Worm (Caenorhabditis elegans) whole organism, young adult: ENCODE measurements around the gene C35B8.3.

Experiments used
- B0035.1 ChIP-seq: sonication (generic microtip); optimal IDR thresholded peaks from 2 replicates; lab custom pipeline; 2016; ENCODE audit warnings: missing genetic modification characterization, mild to moderate bottlenecking, missing compliant biosample characterization, missing genotype, missing genetic modification reagents
- B0336.3 ChIP-seq: fragments of 200-800 bp; sonication (Bioruptor generic); IDR thresholded peaks from 2 replicates; pipeline ENCODE4 v1.3.6; 2022; ENCODE audit warnings: missing genetic modification characterization, missing compliant biosample characterization
- C17E4.6 ChIP-seq: fragments of 200-800 bp; sonication (Bioruptor generic); IDR thresholded peaks from 2 replicates; pipeline ENCODE4 v1.3.6; 2022; ENCODE audit warnings: missing genetic modification reagents, missing genetic modification characterization, missing compliant biosample characterization
- D2030.7 ChIP-seq: fragments of 200-800 bp; sonication (Bioruptor generic); IDR thresholded peaks from 2 replicates; pipeline ENCODE4 v1.3.6; 2022; ENCODE audit warnings: missing genetic modification reagents, missing genetic modification characterization, missing compliant biosample characterization
- F23B12.7 ChIP-seq: sonication (generic microtip); optimal IDR thresholded peaks from 2 replicates; lab custom pipeline; 2017; ENCODE audit warnings: missing genetic modification characterization, mild to moderate bottlenecking, missing compliant biosample characterization, antibody characterized with exemption, moderate library complexity; ENCODE audit not compliant: insufficient read depth
- F39B2.1 ChIP-seq: fragments of 200-800 bp; sonication (Bioruptor generic); IDR thresholded peaks from 2 replicates; pipeline ENCODE4 v1.3.6; 2022; ENCODE audit warnings: missing genetic modification reagents, missing genetic modification characterization, missing compliant biosample characterization
- F57C9.4 ChIP-seq: sonication (generic microtip); optimal IDR thresholded peaks from 2 replicates; lab custom pipeline; 2017; ENCODE audit warnings: mild to moderate bottlenecking, missing genetic modification characterization, missing compliant biosample characterization
- K11D2.4 ChIP-seq: fragments of 200-800 bp; sonication (Bioruptor generic); IDR thresholded peaks from 2 replicates; pipeline ENCODE4 v1.3.6; 2022; ENCODE audit warnings: missing genetic modification reagents, missing genetic modification characterization, missing compliant biosample characterization
- Y53F4B.3 ChIP-seq: fragments of 200-800 bp; sonication (Bioruptor generic); IDR thresholded peaks from 2 replicates; pipeline ENCODE4 v1.3.6; 2022; ENCODE audit warnings: missing genetic modification reagents, missing genetic modification characterization, missing compliant biosample characterization
- Y53G8AR.9 ChIP-seq: fragments of 200-800 bp; sonication (Bioruptor generic); conservative IDR thresholded peaks from 2 replicates; pipeline ENCODE4 v1.3.6; 2022; ENCODE audit warnings: missing genetic modification reagents, missing genetic modification characterization, missing compliant biosample characterization
- Y56A3A.18 ChIP-seq: fragments of 200-800 bp; sonication (Bioruptor generic); IDR thresholded peaks from 2 replicates; pipeline ENCODE4 v1.3.6; 2022; ENCODE audit warnings: missing genetic modification reagents, missing genetic modification characterization, missing compliant biosample characterization
- bed-2 ChIP-seq: fragments of 200-800 bp; sonication (Bioruptor generic); IDR thresholded peaks from 2 replicates; pipeline ENCODE4 v1.3.6; 2022; ENCODE audit warnings: missing genetic modification reagents, missing genetic modification characterization, missing compliant biosample characterization
- cebp-2 ChIP-seq: fragments of 200-800 bp; sonication (Bioruptor generic); IDR thresholded peaks from 2 replicates; pipeline ENCODE4 v1.3.6; 2022; ENCODE audit warnings: missing genetic modification characterization, missing compliant biosample characterization
- ceh-58 ChIP-seq: fragments of 200-800 bp; sonication (Bioruptor generic); IDR thresholded peaks from 2 replicates; pipeline ENCODE4 v1.3.6; 2022; ENCODE audit warnings: missing genetic modification characterization, missing compliant biosample characterization
- chd-7 ChIP-seq: sonication (generic microtip); optimal IDR thresholded peaks from 2 replicates; lab custom pipeline; 2016; ENCODE audit warnings: mild to moderate bottlenecking, missing genetic modification characterization, moderate library complexity, missing compliant biosample characterization
- dox-1 ChIP-seq: fragments of 200-800 bp; sonication (Bioruptor generic); IDR thresholded peaks from 2 replicates; pipeline ENCODE4 v1.3.6; 2022; ENCODE audit warnings: missing genetic modification reagents, missing genetic modification characterization, missing compliant biosample characterization
- efl-1 ChIP-seq: fragments of 150-350 bp; optimal IDR thresholded peaks from 2 replicates; lab custom pipeline; 2014; ENCODE audit warnings: missing biosample characterization, missing genetic modification reagents, missing genetic modification characterization
- egrh-3 ChIP-seq: fragments of 200-800 bp; sonication (Bioruptor generic); IDR thresholded peaks from 2 replicates; pipeline ENCODE4 v1.3.6; 2022; ENCODE audit warnings: missing genetic modification reagents, missing genetic modification characterization, missing compliant biosample characterization
- ets-4 ChIP-seq: fragments of 200-800 bp; sonication (Bioruptor generic); optimal IDR thresholded peaks from 2 replicates; lab custom pipeline; 2018; ENCODE audit warnings: mild to moderate bottlenecking, missing genetic modification characterization, missing compliant biosample characterization
- him-1 ChIP-seq: sonication (generic microtip); optimal IDR thresholded peaks from 2 replicates; lab custom pipeline; 2016; ENCODE audit warnings: missing genotype, missing genetic modification reagents, missing genetic modification characterization, missing compliant biosample characterization
- hmg-20 ChIP-seq: fragments of 200-800 bp; sonication (Bioruptor generic); IDR thresholded peaks from 2 replicates; pipeline ENCODE4 v1.3.6; 2022; ENCODE audit warnings: missing genetic modification reagents, missing genetic modification characterization, missing compliant biosample characterization
- hrde-1 ChIP-seq: sonication (generic microtip); optimal IDR thresholded peaks from 2 replicates; lab custom pipeline; 2016; ENCODE audit warnings: missing genetic modification characterization, mild to moderate bottlenecking, missing compliant biosample characterization, moderate library complexity, missing genotype, missing genetic modification reagents, borderline replicate concordance
- let-607 ChIP-seq, 2 experiments: fragments of 200-800 bp in 1 of 2; sonication (Bioruptor generic) in 1 of 2; sonication (generic microtip) in 1 of 2; optimal IDR thresholded peaks; 2 replicates each; lab custom pipeline; 2016 to 2018; ENCODE audit warnings: mild to moderate bottlenecking in 2 of 2, missing compliant biosample characterization in 2 of 2, missing genetic modification characterization in 2 of 2, moderate library complexity in 2 of 2, missing genotype in 1 of 2
- lin-26 ChIP-seq: fragments of 200-800 bp; sonication (Bioruptor generic); IDR thresholded peaks from 2 replicates; pipeline ENCODE4 v1.3.6; 2022; ENCODE audit warnings: missing genetic modification reagents, missing genetic modification characterization, missing compliant biosample characterization
- lin-54 ChIP-seq: fragments of 200-800 bp; sonication (Bioruptor generic); optimal IDR thresholded peaks from 2 replicates; lab custom pipeline; 2018; ENCODE audit warnings: mild to moderate bottlenecking, missing genetic modification characterization, missing compliant biosample characterization
- lsl-1 ChIP-seq: fragments of 200-800 bp; sonication (Bioruptor generic); optimal IDR thresholded peaks from 2 replicates; lab custom pipeline; 2018; ENCODE audit warnings: mild to moderate bottlenecking, missing genetic modification characterization, moderate library complexity, missing compliant biosample characterization
- madf-10 ChIP-seq: sonication (generic microtip); optimal IDR thresholded peaks from 2 replicates; lab custom pipeline; 2016; ENCODE audit warnings: mild to moderate bottlenecking, missing genetic modification characterization, missing compliant biosample characterization
- madf-3 ChIP-seq: fragments of 200-800 bp; sonication (Bioruptor generic); IDR thresholded peaks from 2 replicates; pipeline ENCODE4 v1.3.6; 2022; ENCODE audit warnings: missing genetic modification reagents, missing genetic modification characterization, missing compliant biosample characterization
- mel-28 ChIP-seq: sonication (generic microtip); optimal IDR thresholded peaks from 2 replicates; lab custom pipeline; 2016; ENCODE audit warnings: borderline replicate concordance, mild to moderate bottlenecking, missing genetic modification characterization, missing compliant biosample characterization
- mes-4 ChIP-seq: sonication (generic microtip); optimal IDR thresholded peaks from 2 replicates; lab custom pipeline; 2016; ENCODE audit warnings: missing genotype, missing genetic modification characterization, missing compliant biosample characterization
- nfya-2 ChIP-seq: fragments of 200-800 bp; sonication (Bioruptor generic); IDR thresholded peaks from 2 replicates; pipeline ENCODE4 v1.3.6; 2022; ENCODE audit warnings: missing genetic modification reagents, missing genetic modification characterization, missing compliant biosample characterization
- nfyb-1 ChIP-seq: fragments of 200-800 bp; sonication (Bioruptor generic); IDR thresholded peaks from 2 replicates; pipeline ENCODE4 v1.3.6; 2022; ENCODE audit warnings: missing genetic modification reagents, missing genetic modification characterization, missing compliant biosample characterization
- nhr-120 ChIP-seq: fragments of 200-800 bp; sonication (Bioruptor generic); IDR thresholded peaks from 2 replicates; pipeline ENCODE4 v1.3.6; 2022; ENCODE audit warnings: missing genetic modification characterization, missing compliant biosample characterization
- nhr-179 ChIP-seq: sonication (generic microtip); optimal IDR thresholded peaks from 2 replicates; lab custom pipeline; 2016; ENCODE audit warnings: mild to moderate bottlenecking, missing genetic modification characterization, missing compliant biosample characterization
- nhr-80 ChIP-seq: sonication (generic microtip); optimal IDR thresholded peaks from 2 replicates; lab custom pipeline; 2016; ENCODE audit warnings: missing genetic modification characterization, missing compliant biosample characterization
- nhr-90 ChIP-seq: sonication (generic microtip); optimal IDR thresholded peaks from 2 replicates; lab custom pipeline; 2016; ENCODE audit warnings: missing genotype, mild to moderate bottlenecking, missing genetic modification characterization, missing compliant biosample characterization
- pbrm-1 ChIP-seq: fragments of 200-800 bp; sonication (Bioruptor generic); IDR thresholded peaks from 2 replicates; pipeline ENCODE4 v1.3.6; 2022; ENCODE audit warnings: missing genetic modification reagents, missing genetic modification characterization, missing compliant biosample characterization
- snpc-1.1 ChIP-seq: sonication (generic microtip); optimal IDR thresholded peaks from 2 replicates; lab custom pipeline; 2017; ENCODE audit warnings: missing genetic modification characterization, mild to moderate bottlenecking, missing compliant biosample characterization, antibody characterized with exemption, moderate library complexity, missing genotype, missing genetic modification reagents; ENCODE audit not compliant: insufficient read depth
- tbx-9 ChIP-seq: sonication (generic microtip); optimal IDR thresholded peaks from 2 replicates; lab custom pipeline; 2016; ENCODE audit warnings: borderline replicate concordance, missing genetic modification characterization, inconsistent platforms, missing compliant biosample characterization
- tlf-1 ChIP-seq: fragments of 200-800 bp; sonication (Bioruptor generic); optimal IDR thresholded peaks from 2 replicates; lab custom pipeline; 2018; ENCODE audit warnings: mild to moderate bottlenecking, missing genetic modification characterization, missing compliant biosample characterization
- zfh-2 ChIP-seq: fragments of 200-800 bp; sonication (Bioruptor generic); conservative IDR thresholded peaks from 2 replicates; pipeline ENCODE4 v1.3.6; 2022; ENCODE audit warnings: missing genetic modification reagents, missing genetic modification characterization, missing compliant biosample characterization
- ztf-6 ChIP-seq: fragments of 200-800 bp; sonication (Bioruptor generic); IDR thresholded peaks from 2 replicates; pipeline ENCODE4 v1.3.6; 2022; ENCODE audit warnings: missing genetic modification reagents, missing genetic modification characterization, missing compliant biosample characterization

Gene C35B8.3

ce11 chrX:9255993-9256392, 42.3 kb downstream of the C35B8.3 start:
- TF ChIP-seq K11D2.4 (GFP tag; lab: Robert Waterston, UW) (no peak), ceh-58 (GFP tag; lab: Robert Waterston, UW) (no peak), efl-1 (no peak)

ce11 chrX:9259552-9259951, 45.8 kb downstream of the C35B8.3 start, which contains the start of gene F18G5.1:
Gene F18G5.1 (plus strand): TSS chrX:9259852.
- TF ChIP-seq F57C9.4 (tag; lab: Kevin White, UChicago) = no peak
- TF ChIP-seq lin-54 = no peak
- TF ChIP-seq bed-2 (GFP tag; lab: Robert Waterston, UW) = no peak
- no peak for TF ChIP-seq C17E4.6 (GFP tag; lab: Robert Waterston, UW)
- no peak for TF ChIP-seq mel-28 (tag; lab: Kevin White, UChicago)
- TF ChIP-seq ets-4 (GFP tag; lab: Kevin White, UChicago) = no peak
- no peak for TF ChIP-seq lin-26 (GFP tag; lab: Robert Waterston, UW)
- no peak for TF ChIP-seq dox-1 (GFP tag; lab: Robert Waterston, UW)
- TF ChIP-seq B0035.1 (tag; lab: Kevin White, UChicago) = no peak
- TF ChIP-seq tbx-9 = no peak
- TF ChIP-seq nhr-80 (tag; lab: Kevin White, UChicago) = no peak
- no peak for TF ChIP-seq Y53F4B.3 (GFP tag; lab: Robert Waterston, UW)
- TF ChIP-seq tlf-1 (GFP tag; lab: Kevin White, UChicago) = no peak
- TF ChIP-seq madf-3 (GFP tag; lab: Robert Waterston, UW) = no peak
- TF ChIP-seq nfyb-1 = no peak
- TF ChIP-seq madf-10 (tag; lab: Kevin White, UChicago) = no peak

- 0 out of 2 replicates have a peak, but pooled peaks have one; percentile 41 for TF ChIP-seq nfyb-1
- no peak for TF ChIP-seq ztf-6 (GFP tag; lab: Robert Waterston, UW)
- no peak for TF ChIP-seq D2030.7 (GFP tag; lab: Robert Waterston, UW)
- peak; percentile 70; the same call in 1 of the 2 replicates for TF ChIP-seq Y53G8AR.9
- peak; percentile 0 for TF ChIP-seq madf-10 (tag; lab: Kevin White, UChicago)
- TF ChIP-seq tlf-1 (GFP tag; lab: Kevin White, UChicago) = peak; percentile 17
- peak; percentile 63; the same call in 1 of the 2 replicates for TF ChIP-seq Y56A3A.18
- peak; percentile 54; the same call in 1 of the 2 replicates for TF ChIP-seq B0336.3
Measured at ce11 chrX:9261626-9262189, 48.0 kb downstream of the C35B8.3 start.

- TF ChIP-seq nhr-120 (GFP tag; lab: Robert Waterston, UW) (no peak), lin-26 (GFP tag; lab: Robert Waterston, UW) (no peak), hrde-1 (tag; lab: Kevin White, UChicago) (no peak), snpc-1.1 (no peak), chd-7 (tag; lab: Kevin White, UChicago) (no peak), nhr-179 (tag; lab: Kevin White, UChicago) (no peak)
Measured at ce11 chrX:9264231-9264630, 50.5 kb downstream of the C35B8.3 start, which contains the start of gene F18G5.6. Gene F18G5.6 (minus strand): TSS chrX:9264331.

ce11 chrX:9264636-9265035, 50.9 kb downstream of the C35B8.3 start:
- peak; percentile 13; the same call in 1 of the 2 replicates for TF ChIP-seq Y56A3A.18
- no peak for TF ChIP-seq him-1
- TF ChIP-seq C17E4.6 (GFP tag; lab: Robert Waterston, UW) = no peak
- TF ChIP-seq egrh-3 (GFP tag; lab: Robert Waterston, UW) = no peak
- no peak for TF ChIP-seq F23B12.7
- TF ChIP-seq hmg-20 = no peak
- TF ChIP-seq zfh-2 (GFP tag; lab: Robert Waterston, UW) = no peak
- TF ChIP-seq lsl-1 (GFP tag; lab: Kevin White, UChicago) = no peak
- 0 out of 2 replicates have a peak, but pooled peaks have one; percentile 27 for TF ChIP-seq pbrm-1 (GFP tag; lab: Robert Waterston, UW)
- TF ChIP-seq nfya-2 (GFP tag; lab: Robert Waterston, UW) = no peak
- TF ChIP-seq let-607 (tag; optimal IDR thresholded peaks at IDR 0.05; lab: Kevin White, UChicago) = peak in 1 of 2 experiments; percentile 32
- no peak for TF ChIP-seq mes-4 (tag; lab: Kevin White, UChicago)
- TF ChIP-seq F39B2.1 = no peak
- no peak for TF ChIP-seq cebp-2
- TF ChIP-seq nhr-90 (tag; lab: Kevin White, UChicago) = peak; percentile 3
